Fruit fly (Drosophila melanogaster): ENCODE measurements around the gene csw.

csw gene

DNA sequence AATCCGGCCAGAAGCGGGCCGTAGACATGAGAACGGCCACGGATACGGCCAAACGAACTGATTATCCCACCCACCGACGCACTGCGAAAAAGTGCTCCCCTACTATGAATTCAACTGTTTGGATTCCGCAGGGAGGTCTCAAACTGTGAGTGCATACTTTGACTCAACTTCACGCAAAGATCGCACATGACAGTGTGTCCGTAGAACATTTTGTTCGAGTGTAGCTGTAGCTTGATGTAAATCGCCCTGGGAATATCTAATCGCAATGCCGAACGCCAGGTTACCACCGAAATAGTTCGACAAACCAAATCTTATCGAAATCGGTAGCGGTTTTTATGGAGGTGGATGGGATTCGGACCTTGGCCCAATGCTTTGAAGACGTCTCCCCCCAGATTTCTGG is 67.0 kb downstream of the csw start:
- TF ChIP-seq psq (optimal IDR thresholded peaks at IDR 0.05), result no peak
- TF ChIP-seq Myc (optimal IDR thresholded peaks at IDR 0.05), result no peak
- TF ChIP-seq insv (optimal IDR thresholded peaks at IDR 0.05), result no peak
- no peak for TF ChIP-seq Sin3A (optimal IDR thresholded peaks at IDR 0.05)
- no peak for TF ChIP-seq ttk (optimal IDR thresholded peaks at IDR 0.05)
- TF ChIP-seq h (optimal IDR thresholded peaks at IDR 0.05), result no peak

DNA sequence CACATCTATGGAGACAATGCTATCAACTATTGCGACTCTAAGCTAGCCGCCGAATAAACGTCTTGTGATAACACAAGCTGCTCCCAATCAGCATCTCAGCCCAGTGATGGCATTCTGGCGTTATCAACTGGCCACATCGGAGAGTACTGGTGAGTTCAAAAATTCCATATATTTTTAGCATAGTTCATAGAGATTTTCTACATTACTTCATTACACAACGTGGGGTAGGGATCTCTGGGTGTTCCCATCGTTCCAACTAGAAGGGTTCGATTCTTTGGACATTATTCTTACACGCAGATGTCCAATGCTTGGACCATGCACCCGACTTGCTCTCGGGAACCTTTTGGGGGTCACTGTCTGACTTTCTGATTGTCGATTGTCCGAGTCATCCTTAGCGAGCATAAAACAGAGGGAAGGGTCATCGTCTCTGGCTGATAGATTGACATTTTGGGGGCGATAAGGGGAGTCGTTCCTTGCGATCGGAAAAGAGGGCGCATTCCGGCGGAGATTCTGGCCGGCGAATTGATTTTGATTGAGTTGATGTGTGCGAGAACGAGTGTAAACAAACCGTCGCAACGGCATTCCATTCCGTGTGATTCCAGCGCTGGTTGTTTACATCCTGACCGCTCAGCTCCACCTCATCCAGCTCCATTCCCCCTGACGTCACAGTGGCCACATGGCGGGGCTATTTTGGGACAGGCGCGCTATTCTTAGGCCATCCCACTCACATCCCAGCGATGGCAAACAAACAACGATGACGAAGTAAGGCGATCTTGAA is 68.3 kb downstream of the csw start, which contains the start of the genes Cyp4d1 and CG3630:
Gene Cyp4d1 (minus strand): TSS at position 51 of the 778 bp plus-strand sequence.
Gene CG3630 (plus strand): TSS at position 67 of the 778 bp plus-strand sequence.
- TF ChIP-seq h (optimal IDR thresholded peaks at IDR 0.05), result no peak
- no peak for TF ChIP-seq insv (optimal IDR thresholded peaks at IDR 0.05)
- no peak for TF ChIP-seq ttk (optimal IDR thresholded peaks at IDR 0.05)
- TF ChIP-seq Myc (optimal IDR thresholded peaks at IDR 0.05), result no peak
- TF ChIP-seq Sin3A (optimal IDR thresholded peaks at IDR 0.05), result no peak
- no peak for TF ChIP-seq psq (optimal IDR thresholded peaks at IDR 0.05)

DNA sequence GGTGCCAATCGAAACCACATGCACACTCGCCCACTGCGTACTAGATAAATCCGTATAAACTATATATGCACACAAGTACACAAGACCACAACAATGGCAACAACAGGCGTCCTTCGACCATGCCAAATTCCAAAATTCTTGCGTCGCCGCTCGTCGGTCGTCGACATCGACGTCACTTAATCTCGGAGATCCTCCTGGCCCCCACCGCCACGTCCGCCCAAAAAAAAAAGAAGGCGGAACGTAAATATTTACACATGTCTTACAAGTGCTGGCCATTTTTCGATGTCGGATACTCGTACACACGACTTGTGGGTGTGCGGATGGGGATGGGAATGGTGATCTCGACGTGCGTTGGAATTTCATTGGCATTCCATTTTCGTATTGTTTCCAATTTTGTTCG is 69.3 kb downstream of the csw start:
- TF ChIP-seq psq (optimal IDR thresholded peaks at IDR 0.05), result no peak
- no peak for TF ChIP-seq Sin3A (optimal IDR thresholded peaks at IDR 0.05)

Measured in Kc167 (cell line).